Worm (Caenorhabditis elegans) whole organism, L4/young adult: ENCODE results near the gene lido-6.

Experiments used
- W03F9.2 ChIP-seq: fragments of 150-350 bp; optimal IDR thresholded peaks from 2 replicates; lab custom pipeline; 2014; ENCODE audit warnings: missing biosample characterization, missing genetic modification characterization
- dao-5 ChIP-seq: sonication (generic microtip); optimal IDR thresholded peaks from 2 replicates; lab custom pipeline; 2016; ENCODE audit warnings: missing genotype, missing genetic modification characterization, moderate library complexity, missing compliant biosample characterization
- him-1 ChIP-seq: sonication (generic microtip); optimal IDR thresholded peaks from 2 replicates; lab custom pipeline; 2016; ENCODE audit warnings: missing genotype, missing genetic modification reagents, missing genetic modification characterization, missing compliant biosample characterization

- TF ChIP-seq him-1 (tag; lab: Kevin White, UChicago) (no peak), dao-5 (tag; lab: Kevin White, UChicago) (no peak), W03F9.2 (tag; lab: Kevin White, UChicago) (no peak)
Observed at ce11 chrX:17139204-17139780, 24.3 kb upstream of the lido-6 start.
